Fruit fly (Drosophila melanogaster): Measurements from ENCODE around the gene CG2201.

Gene CG2201

dm6 chr2L:21618738-21619431 lies 5.0 kb downstream of the CG2201 start (continued):
- TF ChIP-seq CG34422 (GFP tag; IDR thresholded peaks at IDR 0.05) (no peak; the same call in 2 of the 3 replicates), D19B (GFP tag; optimal IDR thresholded peaks at IDR 0.05) (peak; percentile 55), Hmx (GFP tag; optimal IDR thresholded peaks at IDR 0.05) (no peak), Ssrp (tag; optimal IDR thresholded peaks at IDR 0.05) (peak; percentile 44), wdn (GFP tag; IDR thresholded peaks at IDR 0.05) (no peak), CHES-1-like (GFP tag; optimal IDR thresholded peaks at IDR 0.05) (peak; percentile 38), CG1529 (GFP tag; optimal IDR thresholded peaks at IDR 0.05) (no peak), dm (GFP tag; optimal IDR thresholded peaks at IDR 0.05) (peak; percentile 24), CG9609 (GFP tag; optimal IDR thresholded peaks at IDR 0.05) (peak; percentile 20), amos (GFP tag; IDR thresholded peaks at IDR 0.05; ENCODE audit: partially characterized antibody) (no peak), Antp (GFP tag; optimal IDR thresholded peaks at IDR 0.05) (no peak), CG6813 (GFP tag; optimal IDR thresholded peaks at IDR 0.05) (no peak), CG13624 (GFP tag; optimal IDR thresholded peaks at IDR 0.05) (no peak), esg (GFP tag; conservative IDR thresholded peaks at IDR 0.05) (no peak), Hr51 (GFP tag; optimal IDR thresholded peaks at IDR 0.05) (no peak), CG14014 (GFP tag; IDR thresholded peaks at IDR 0.05) (no peak), CG7271 (tag; optimal IDR thresholded peaks at IDR 0.05) (no peak), CG12391 (tag; optimal IDR thresholded peaks at IDR 0.05) (peak; percentile 9), MESR4 (GFP tag; optimal IDR thresholded peaks at IDR 0.05) (no peak), psq (GFP tag; optimal IDR thresholded peaks at IDR 0.05) (no peak), Tbp (GFP tag; optimal IDR thresholded peaks at IDR 0.05) (no peak), CG9437 (GFP tag; optimal IDR thresholded peaks at IDR 0.05) (peak; percentile 36), Dfd (GFP tag; optimal IDR thresholded peaks at IDR 0.05) (no peak), BtbVII (GFP tag; optimal IDR thresholded peaks at IDR 0.05) (no peak), cad (GFP tag; optimal IDR thresholded peaks at IDR 0.05) (no peak), Hmr (GFP tag; optimal IDR thresholded peaks at IDR 0.05) (no peak), Nf-YC (tag; optimal IDR thresholded peaks at IDR 0.05) (no peak), CG18262 (tag; optimal IDR thresholded peaks at IDR 0.05) (peak; percentile 44), Rfx (GFP tag; IDR thresholded peaks at IDR 0.05) (0 out of 2 replicates have a peak, but pooled peaks have one; percentile 27), CG17385 (GFP tag; optimal IDR thresholded peaks at IDR 0.05) (peak; percentile 5), NfI (GFP tag; optimal IDR thresholded peaks at IDR 0.05) (peak; percentile 30), az2 (GFP tag; optimal IDR thresholded peaks at IDR 0.05) (peak; percentile 41), CG6689 (GFP tag; IDR thresholded peaks at IDR 0.05) (no peak), exex (tag; optimal IDR thresholded peaks at IDR 0.05) (peak; percentile 39), CG3995 (GFP tag; optimal IDR thresholded peaks at IDR 0.05) (no peak), CG8089 (GFP tag; optimal IDR thresholded peaks at IDR 0.05) (no peak), CG15601 (tag; optimal IDR thresholded peaks at IDR 0.05) (peak; percentile 24), Rx (GFP tag; IDR thresholded peaks at IDR 0.05) (no peak), CG32772 (GFP tag; IDR thresholded peaks at IDR 0.05) (no peak), tin (GFP tag; optimal IDR thresholded peaks at IDR 0.05) (peak; percentile 21), pros (GFP tag; optimal IDR thresholded peaks at IDR 0.05) (peak; percentile 99), Sry-δ (GFP tag; optimal IDR thresholded peaks at IDR 0.05) (peak; percentile 19), CG31441 (GFP tag; IDR thresholded peaks at IDR 0.05) (peak; percentile 20; the same call in 1 of the 2 replicates), Dip3 (GFP tag; optimal IDR thresholded peaks at IDR 0.05) (peak; percentile 15), CG3847 (GFP tag; IDR thresholded peaks at IDR 0.05) (no peak), CG15073 (GFP tag; optimal IDR thresholded peaks at IDR 0.05) (no peak), Ptx1 (GFP tag; IDR thresholded peaks at IDR 0.05) (no peak), CG2129 (GFP tag; IDR thresholded peaks at IDR 0.05; ENCODE audit: partially characterized antibody) (no peak), CG30020 (tag; optimal IDR thresholded peaks at IDR 0.05) (no peak), so (GFP tag; IDR thresholded peaks at IDR 0.05) (no peak), Mad (GFP tag; optimal IDR thresholded peaks at IDR 0.05) (no peak)

All from whole organism, embryonic.